Worm (Caenorhabditis elegans) whole organism, late embryonic: ENCODE data around the gene hda-11.

Experiments
- K09A11.1 ChIP-seq: sonication (generic microtip); optimal IDR thresholded peaks from 2 replicates; lab custom pipeline; 2017; ENCODE audit warnings: antibody characterized with exemption, mild to moderate bottlenecking, missing genetic modification characterization, missing compliant biosample characterization; ENCODE audit not compliant: insufficient read depth
- Y22D7AL.16 ChIP-seq: sonication (generic microtip); optimal IDR thresholded peaks from 2 replicates; lab custom pipeline; 2016; ENCODE audit warnings: missing genetic modification characterization, missing compliant biosample characterization
- ama-1 ChIP-seq: fragments of 150-350 bp; optimal IDR thresholded peaks from 2 replicates; lab custom pipeline; 2014
- gmeb-2 ChIP-seq: sonication (generic microtip); optimal IDR thresholded peaks from 2 replicates; lab custom pipeline; 2016; ENCODE audit warnings: missing genetic modification characterization, inconsistent platforms, missing compliant biosample characterization
- ttx-3 ChIP-seq: sonication (generic microtip); optimal IDR thresholded peaks from 2 replicates; lab custom pipeline; 2016; ENCODE audit warnings: missing genetic modification reagents, missing genetic modification characterization, missing compliant biosample characterization
- zip-5 ChIP-seq: sonication (generic microtip); optimal IDR thresholded peaks from 2 replicates; lab custom pipeline; 2016; ENCODE audit warnings: missing genetic modification characterization, missing compliant biosample characterization

DNA sequence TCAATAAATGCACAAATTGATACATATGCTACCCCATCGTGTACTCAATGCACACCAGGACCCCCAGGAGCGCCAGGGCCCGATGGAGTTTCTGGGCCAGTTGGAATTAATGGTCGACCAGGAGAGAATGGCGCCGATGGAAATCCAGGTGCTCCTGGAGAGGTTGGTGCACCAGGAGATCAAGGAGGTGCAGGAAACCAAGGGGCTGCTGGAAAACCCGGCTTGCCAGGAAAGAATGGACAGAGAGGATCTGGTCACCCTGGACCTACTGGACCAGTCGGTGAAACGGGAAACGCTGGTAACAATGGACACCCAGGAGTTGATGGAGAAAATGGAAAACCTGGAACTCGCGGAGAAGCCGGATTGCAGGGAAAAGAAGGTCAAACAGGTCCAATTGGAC lies 35.6 kb downstream of the hda-11 start:
- no peak for TF ChIP-seq ama-1 (lab: Kevin White, UChicago)
- no peak for TF ChIP-seq K09A11.1
- TF ChIP-seq Y22D7AL.16 = no peak
- no peak for TF ChIP-seq ttx-3
- no peak for TF ChIP-seq zip-5 (tag; lab: Kevin White, UChicago)
- TF ChIP-seq gmeb-2 (tag; lab: Kevin White, UChicago) = no peak
